Fruit fly (Drosophila melanogaster) whole organism, embryonic: ENCODE data around the gene CG16953.

Experiments used
- Blimp-1 ChIP-seq: fragments of 200-800 bp; sonication (Bioruptor generic); optimal IDR thresholded peaks from 3 replicates; lab custom pipeline; 2018; ENCODE audit warnings: missing biosample characterization, missing genetic modification characterization, mild to moderate bottlenecking, moderate library complexity, missing genetic modification reagents
- CG10431 ChIP-seq: fragments of 200-800 bp; sonication (Bioruptor generic); optimal IDR thresholded peaks from 3 replicates; lab custom pipeline; 2018; ENCODE audit warnings: missing biosample characterization, mild to moderate bottlenecking, missing genetic modification characterization
- CG12155 ChIP-seq: fragments of 200-800 bp; sonication (Bioruptor generic); optimal IDR thresholded peaks from 3 replicates; lab custom pipeline; 2016; ENCODE audit warnings: missing biosample characterization, missing genetic modification characterization
- CG13424 ChIP-seq: fragments of 200-800 bp; sonication (Bioruptor generic); optimal IDR thresholded peaks from 2 replicates; lab custom pipeline; 2019; ENCODE audit warnings: missing biosample characterization, mild to moderate bottlenecking, missing genetic modification characterization, moderate library complexity
- CG14014 ChIP-seq: fragments of 200-800 bp; sonication (Bioruptor generic); IDR thresholded peaks from 2 replicates; pipeline ENCODE4 v1.3.6; 2022; ENCODE audit warnings: missing biosample characterization, missing genetic modification characterization
- CG14667 ChIP-seq: fragments of 200-800 bp; sonication (Bioruptor generic); IDR thresholded peaks from 2 replicates; pipeline ENCODE4 v1.3.6; 2022; ENCODE audit warnings: missing biosample characterization, missing genetic modification characterization
- CG14860 ChIP-seq: fragments of 200-800 bp; sonication (Bioruptor generic); IDR thresholded peaks from 3 replicates; pipeline ENCODE4 v1.3.6; 2022; ENCODE audit warnings: missing biosample characterization, missing genetic modification characterization; ENCODE audit not compliant: partially characterized antibody
- CG2678 ChIP-seq: fragments of 200-800 bp; sonication (Bioruptor generic); optimal IDR thresholded peaks from 3 replicates; lab custom pipeline; 2019; ENCODE audit warnings: missing biosample characterization, mild to moderate bottlenecking, missing genetic modification characterization, moderate library complexity
- CG2712 ChIP-seq: fragments of 200-800 bp; optimal IDR thresholded peaks from 3 replicates; lab custom pipeline; 2019; ENCODE audit warnings: missing biosample characterization, mild to moderate bottlenecking, missing genetic modification characterization, moderate library complexity
- CG2875 ChIP-seq: fragments of 200-800 bp; sonication (Bioruptor generic); optimal IDR thresholded peaks from 2 replicates; lab custom pipeline; 2017; ENCODE audit warnings: missing biosample characterization, mild to moderate bottlenecking, missing genetic modification characterization, missing genetic modification reagents
- CG31441 ChIP-seq: fragments of 200-800 bp; sonication (Bioruptor generic); IDR thresholded peaks from 2 replicates; pipeline ENCODE4 v1.3.6; 2022; ENCODE audit warnings: missing biosample characterization, missing genetic modification characterization
- CG3163 ChIP-seq: fragments of 200-800 bp; sonication (Bioruptor generic); optimal IDR thresholded peaks from 3 replicates; lab custom pipeline; 2016; ENCODE audit warnings: missing biosample characterization, missing genetic modification characterization
- CG32772 ChIP-seq: fragments of 200-800 bp; sonication (Bioruptor generic); IDR thresholded peaks from 2 replicates; pipeline ENCODE4 v1.3.6; 2022; ENCODE audit warnings: missing biosample characterization, missing genetic modification characterization
- CG3407 ChIP-seq: fragments of 200-800 bp; sonication (Bioruptor generic); optimal IDR thresholded peaks from 2 replicates; lab custom pipeline; 2018; ENCODE audit warnings: missing biosample characterization, mild to moderate bottlenecking, missing genetic modification characterization
- CG42726 ChIP-seq: fragments of 200-800 bp; sonication (Bioruptor generic); IDR thresholded peaks from 2 replicates; pipeline ENCODE4 v1.3.6; 2022; ENCODE audit warnings: missing biosample characterization, missing genetic modification characterization; ENCODE audit not compliant: partially characterized antibody
- CG4404 ChIP-seq: fragments of 200-800 bp; sonication (Bioruptor generic); IDR thresholded peaks from 2 replicates; pipeline ENCODE4 v1.3.6; 2022; ENCODE audit warnings: missing biosample characterization, missing genetic modification characterization
- CG5953 ChIP-seq: fragments of 200-800 bp; sonication (Bioruptor generic); IDR thresholded peaks from 2 replicates; pipeline ENCODE4 v1.3.6; 2022; ENCODE audit warnings: missing biosample characterization, missing genetic modification characterization
- CG6683 ChIP-seq: fragments of 200-800 bp; sonication (Bioruptor generic); optimal IDR thresholded peaks from 2 replicates; lab custom pipeline; 2017; ENCODE audit warnings: missing biosample characterization, mild to moderate bottlenecking, missing genetic modification characterization, missing genetic modification reagents
- CG7372 ChIP-seq: fragments of 200-800 bp; sonication (Bioruptor generic); IDR thresholded peaks from 2 replicates; pipeline ENCODE4 v1.3.6; 2022; ENCODE audit warnings: missing biosample characterization, missing genetic modification characterization
- CG7786 ChIP-seq: fragments of 200-800 bp; sonication (Bioruptor generic); optimal IDR thresholded peaks from 2 replicates; lab custom pipeline; 2016; ENCODE audit warnings: missing biosample characterization, missing genetic modification characterization
- CG7987 ChIP-seq: fragments of 200-800 bp; sonication (Bioruptor generic); optimal IDR thresholded peaks from 2 replicates; lab custom pipeline; 2018; ENCODE audit warnings: missing biosample characterization, mild to moderate bottlenecking, missing genetic modification characterization, moderate library complexity
- CG8478 ChIP-seq: fragments of >200 bp; optimal IDR thresholded peaks from 2 replicates; lab custom pipeline; 2018
- CG8944 ChIP-seq: fragments of 200-800 bp; sonication (Bioruptor generic); optimal IDR thresholded peaks from 3 replicates; lab custom pipeline; 2016; ENCODE audit warnings: missing biosample characterization, missing genetic modification characterization
- CoRest ChIP-seq: fragments of 200-800 bp; sonication (Bioruptor generic); optimal IDR thresholded peaks from 3 replicates; lab custom pipeline; 2018; ENCODE audit warnings: missing biosample characterization, mild to moderate bottlenecking, missing genetic modification characterization, moderate library complexity
- HLH54F ChIP-seq: fragments of 200-800 bp; sonication (Bioruptor generic); optimal IDR thresholded peaks from 3 replicates; lab custom pipeline; 2016; ENCODE audit warnings: missing biosample characterization, missing genetic modification characterization
- Mes4 ChIP-seq: fragments of 200-800 bp; sonication (Bioruptor generic); optimal IDR thresholded peaks from 2 replicates; lab custom pipeline; 2016; ENCODE audit warnings: missing biosample characterization, missing genetic modification characterization
- Mrtf ChIP-seq: fragments of 200-800 bp; sonication (Bioruptor generic); IDR thresholded peaks from 3 replicates; pipeline ENCODE4 v1.3.6; 2022; ENCODE audit warnings: missing biosample characterization, missing genetic modification characterization
- NK7.1 ChIP-seq: fragments of 200-800 bp; sonication (Bioruptor generic); optimal IDR thresholded peaks from 3 replicates; lab custom pipeline; 2016; ENCODE audit warnings: missing biosample characterization, missing genetic modification characterization
- Nf-YA ChIP-seq: fragments of 200-800 bp; sonication (Bioruptor generic); IDR thresholded peaks from 2 replicates; pipeline ENCODE4 v1.3.6; 2022; ENCODE audit warnings: missing biosample characterization, missing genetic modification characterization
- Pdp1 ChIP-seq, 2 experiments: fragments of 200-800 bp; sonication (Bioruptor generic); optimal IDR thresholded peaks; 3 replicates each; lab custom pipeline; 2016; ENCODE audit warnings: missing biosample characterization in 2 of 2, missing genetic modification characterization in 2 of 2, mild to moderate bottlenecking in 1 of 2, moderate library complexity in 1 of 2
- Rx ChIP-seq: fragments of 200-800 bp; sonication (Bioruptor generic); IDR thresholded peaks from 2 replicates; pipeline ENCODE4 v1.3.6; 2022; ENCODE audit warnings: missing biosample characterization, missing genetic modification characterization
- Sox102F ChIP-seq: fragments of 200-800 bp; sonication (Bioruptor generic); optimal IDR thresholded peaks from 2 replicates; lab custom pipeline; 2018; ENCODE audit warnings: missing biosample characterization, mild to moderate bottlenecking, missing genetic modification characterization, moderate library complexity
- Sry-β ChIP-seq: fragments of 200-800 bp; sonication (Bioruptor generic); optimal IDR thresholded peaks from 2 replicates; lab custom pipeline; 2018; ENCODE audit warnings: missing biosample characterization, mild to moderate bottlenecking, missing genetic modification characterization, moderate library complexity
- Taf1 ChIP-seq: fragments of 200-800 bp; sonication (Bioruptor generic); IDR thresholded peaks from 2 replicates; pipeline ENCODE4 v1.3.6; 2022; ENCODE audit warnings: missing biosample characterization, missing genetic modification characterization
- Xrp1 ChIP-seq: fragments of 200-800 bp; sonication (Bioruptor generic); IDR thresholded peaks from 2 replicates; pipeline ENCODE4 v1.3.6; 2022; ENCODE audit warnings: missing biosample characterization, missing genetic modification characterization
- btn ChIP-seq: fragments of 200-800 bp; sonication (Bioruptor generic); optimal IDR thresholded peaks from 2 replicates; lab custom pipeline; 2016; ENCODE audit warnings: missing biosample characterization, missing genetic modification characterization
- chm ChIP-seq: fragments of 200-800 bp; sonication (Bioruptor generic); IDR thresholded peaks from 2 replicates; pipeline ENCODE4 v1.3.6; 2022; ENCODE audit warnings: missing biosample characterization, missing genetic modification characterization
- corto ChIP-seq: fragments of 200-800 bp; sonication (Bioruptor generic); optimal IDR thresholded peaks from 2 replicates; lab custom pipeline; 2016; ENCODE audit warnings: missing biosample characterization, mild to moderate bottlenecking, missing genetic modification characterization, moderate library complexity
- dmrt99B ChIP-seq: fragments of 200-800 bp; sonication (Bioruptor generic); optimal IDR thresholded peaks from 2 replicates; lab custom pipeline; 2018; ENCODE audit warnings: missing biosample characterization, mild to moderate bottlenecking, missing genetic modification characterization, moderate library complexity
- fd64A ChIP-seq: fragments of 200-800 bp; sonication (Bioruptor generic); optimal IDR thresholded peaks from 3 replicates; lab custom pipeline; 2018; ENCODE audit warnings: missing biosample characterization, mild to moderate bottlenecking, missing genetic modification characterization
- gfzf ChIP-seq: fragments of 200-800 bp; sonication (Bioruptor generic); optimal IDR thresholded peaks from 2 replicates; lab custom pipeline; 2016; ENCODE audit warnings: missing biosample characterization, mild to moderate bottlenecking, missing genetic modification characterization, moderate library complexity
- grau ChIP-seq: fragments of 200-800 bp; optimal IDR thresholded peaks from 3 replicates; lab custom pipeline; 2019; ENCODE audit warnings: missing biosample characterization, mild to moderate bottlenecking, missing genetic modification characterization, moderate library complexity
- knrl ChIP-seq: fragments of 200-800 bp; sonication (Bioruptor generic); IDR thresholded peaks from 3 replicates; pipeline ENCODE4 v1.3.6; 2022; ENCODE audit warnings: missing biosample characterization, missing genetic modification characterization; ENCODE audit not compliant: partially characterized antibody
- luna ChIP-seq: fragments of 200-800 bp; sonication (Bioruptor generic); optimal IDR thresholded peaks from 2 replicates; lab custom pipeline; 2016; ENCODE audit warnings: missing biosample characterization, missing genetic modification characterization
- mld ChIP-seq: fragments of 200-800 bp; sonication (Bioruptor generic); IDR thresholded peaks from 3 replicates; pipeline ENCODE4 v1.3.6; 2022; ENCODE audit warnings: missing biosample characterization, missing genetic modification characterization; ENCODE audit not compliant: partially characterized antibody
- onecut ChIP-seq: fragments of 200-800 bp; sonication (Bioruptor generic); IDR thresholded peaks from 2 replicates; pipeline ENCODE4 v1.3.6; 2022; ENCODE audit warnings: missing biosample characterization, missing genetic modification characterization
- pho ChIP-seq: fragments of 200-800 bp; sonication (Bioruptor generic); optimal IDR thresholded peaks from 2 replicates; lab custom pipeline; 2016; ENCODE audit warnings: missing biosample characterization, missing genetic modification characterization
- pros ChIP-seq: fragments of 200-800 bp; sonication (Bioruptor generic); optimal IDR thresholded peaks from 3 replicates; lab custom pipeline; 2019; ENCODE audit warnings: missing biosample characterization, mild to moderate bottlenecking, missing genetic modification characterization, moderate library complexity
- sd ChIP-seq: fragments of 200-800 bp; sonication (Bioruptor generic); optimal IDR thresholded peaks from 3 replicates; lab custom pipeline; 2018; ENCODE audit warnings: missing biosample characterization, mild to moderate bottlenecking, missing genetic modification characterization, moderate library complexity

CG16953 gene

DNA sequence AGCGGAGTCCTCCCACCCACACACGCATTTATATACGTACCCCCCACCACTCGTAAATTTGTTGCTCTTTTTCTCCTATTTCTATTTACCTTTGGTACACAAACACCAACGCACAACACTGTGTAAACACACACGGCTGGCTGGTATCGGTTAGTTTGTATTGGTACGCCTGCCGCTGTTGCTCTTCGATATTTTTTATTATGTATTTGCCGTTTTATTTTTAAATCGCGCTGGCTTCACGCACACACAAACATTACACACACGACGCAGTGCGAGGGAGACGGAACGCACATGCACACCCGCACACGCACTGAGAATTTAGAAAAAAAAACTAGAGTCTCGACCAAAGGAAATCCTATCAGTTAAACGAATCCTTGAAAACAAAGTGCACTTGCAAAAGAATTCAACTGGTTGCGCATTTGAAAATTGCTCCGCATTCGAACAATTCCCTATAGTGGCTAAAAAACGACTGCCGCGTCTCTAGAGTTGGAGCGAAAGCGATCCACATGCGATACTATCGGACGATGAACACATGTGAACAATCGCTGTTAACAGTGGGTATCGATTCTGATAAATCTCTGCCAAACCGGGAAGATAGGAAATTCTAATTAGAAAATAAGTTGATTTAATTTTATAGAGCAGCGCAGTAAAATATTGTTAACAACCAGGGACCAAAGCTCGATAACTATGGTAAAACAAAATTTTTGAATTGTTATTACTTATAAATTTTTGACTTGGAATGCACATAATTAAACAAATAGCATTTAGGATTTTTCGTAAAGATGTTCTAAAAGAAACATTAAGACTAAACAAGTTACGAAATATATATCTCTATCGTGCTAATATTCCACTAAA, 34.8 kb downstream of the CG16953 start (continued):
- TF ChIP-seq CG32772 (GFP tag; lab: Robert Waterston, UW): 0 out of 2 replicates have a peak, but pooled peaks have one; percentile 30
- TF ChIP-seq gfzf (GFP tag; lab: Kevin White, UChicago): peak; percentile 70
- no peak for TF ChIP-seq Taf1 (GFP tag; lab: Robert Waterston, UW)
- peak; percentile 79 for TF ChIP-seq onecut (GFP tag; lab: Robert Waterston, UW)
- no peak for TF ChIP-seq Rx (GFP tag; lab: Robert Waterston, UW)
- TF ChIP-seq CG7372: no peak
- peak; percentile 84 for TF ChIP-seq Xrp1 (GFP tag; lab: Robert Waterston, UW)
- TF ChIP-seq CG3407 (GFP tag; lab: Kevin White, UChicago): peak; percentile 91
- TF ChIP-seq btn (GFP tag; lab: Kevin White, UChicago): peak; percentile 49
- peak; percentile 59 for TF ChIP-seq Sry-β (GFP tag; lab: Kevin White, UChicago)
- TF ChIP-seq Sox102F (GFP tag; lab: Kevin White, UChicago): peak; percentile 42
- TF ChIP-seq CG12155 (GFP tag; lab: Kevin White, UChicago): no peak
- TF ChIP-seq CG8478 (lab: Kevin White, UChicago): no peak
- peak; percentile 49 for TF ChIP-seq sd (tag; lab: Kevin White, UChicago)
- TF ChIP-seq pho (GFP tag; lab: Kevin White, UChicago): no peak
- peak; percentile 32 for TF ChIP-seq pros (GFP tag; lab: Kevin White, UChicago)
- no peak for TF ChIP-seq HLH54F
- TF ChIP-seq mld (GFP tag; lab: Robert Waterston, UW): peak; percentile 97
- peak; percentile 68 for TF ChIP-seq CG6683 (GFP tag; lab: Kevin White, UChicago)
- peak; percentile 95 for TF ChIP-seq knrl
- TF ChIP-seq dmrt99B (tag; lab: Kevin White, UChicago): peak; percentile 42
- TF ChIP-seq CG4404 (GFP tag; lab: Robert Waterston, UW): no peak
- TF ChIP-seq CG2875 (GFP tag; lab: Kevin White, UChicago): peak; percentile 90
- TF ChIP-seq Mrtf: no peak
- TF ChIP-seq CG2678 (tag; lab: Kevin White, UChicago): peak; percentile 68
- no peak for TF ChIP-seq CG14667 (GFP tag; lab: Robert Waterston, UW)
- TF ChIP-seq CG14014 (GFP tag; lab: Robert Waterston, UW): peak; percentile 76; the same call in 1 of the 2 replicates
- TF ChIP-seq Nf-YA (GFP tag; lab: Robert Waterston, UW): peak; percentile 65
- TF ChIP-seq Mes4 (GFP tag; lab: Kevin White, UChicago): peak; percentile 57
- TF ChIP-seq fd64A (GFP tag; lab: Kevin White, UChicago): peak; percentile 96
- TF ChIP-seq CG31441 (GFP tag; lab: Robert Waterston, UW): no peak; the same call in 1 of the 2 replicates
- TF ChIP-seq NK7.1 (GFP tag; lab: Kevin White, UChicago): peak; percentile 4
- TF ChIP-seq CG14860 (GFP tag; lab: Robert Waterston, UW): peak; percentile 92
- peak; percentile 2 for TF ChIP-seq CG8944 (GFP tag; lab: Kevin White, UChicago)
- TF ChIP-seq CG42726: peak; percentile 97
- peak; percentile 69 for TF ChIP-seq CG13424
- peak; percentile 85 for TF ChIP-seq chm (GFP tag; lab: Robert Waterston, UW)
- TF ChIP-seq CG7987: peak; percentile 98
- peak; percentile 65 for TF ChIP-seq CG7786 (GFP tag; lab: Kevin White, UChicago)
- no peak for TF ChIP-seq luna (GFP tag; lab: Kevin White, UChicago)
- TF ChIP-seq CG10431 (GFP tag; lab: Kevin White, UChicago): peak; percentile 88
- TF ChIP-seq Blimp-1 (GFP tag; lab: Kevin White, UChicago): peak; percentile 54
- peak; percentile 57 for TF ChIP-seq CG5953 (GFP tag; lab: Robert Waterston, UW)
- TF ChIP-seq CG2712 (tag; lab: Kevin White, UChicago): peak; percentile 40
- TF ChIP-seq CG3163 (GFP tag; lab: Kevin White, UChicago): peak; percentile 17
- peak; percentile 56 for TF ChIP-seq corto (GFP tag; lab: Kevin White, UChicago)
- peak; percentile 23 to 79 for TF ChIP-seq Pdp1 (GFP tag; optimal IDR thresholded peaks at IDR 0.05; lab: Kevin White, UChicago)
- peak; percentile 8 for TF ChIP-seq CoRest (tag; lab: Kevin White, UChicago)
- peak; percentile 33 for TF ChIP-seq grau
